Worm (Caenorhabditis elegans): ENCODE results near the gene elt-3.
A peak's percentile ranks its signal among the peaks of the same experiment; 100 is the strongest.

Gene elt-3

DNA sequence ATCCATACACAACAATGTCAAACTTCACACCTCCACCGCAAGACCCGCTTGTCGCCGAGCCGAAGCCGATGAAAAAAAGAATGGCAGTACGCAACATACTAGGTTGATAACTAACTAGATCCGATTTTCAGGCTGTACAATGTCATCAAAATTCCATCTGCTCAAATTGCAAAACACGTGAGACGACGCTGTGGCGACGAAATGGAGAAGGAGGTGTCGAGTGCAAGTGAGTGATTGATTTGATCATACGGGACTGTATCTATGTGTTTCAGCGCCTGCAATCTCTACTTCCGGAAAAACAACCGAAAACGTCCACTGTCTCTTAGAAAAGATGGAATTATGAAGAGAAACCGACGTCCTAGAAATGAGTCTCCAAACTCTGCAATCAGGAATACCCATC is 5.6 kb downstream of the elt-3 start:
- TF ChIP-seq Y48G9A.11 (GFP tag; IDR thresholded peaks at IDR 0.05) (no peak), spr-1 (tag; optimal IDR thresholded peaks at IDR 0.05) (no peak), sdz-12 (GFP tag; optimal IDR thresholded peaks at IDR 0.05) (no peak), ZK546.5 (tag; optimal IDR thresholded peaks at IDR 0.05) (no peak), egl-27 (tag; optimal IDR thresholded peaks at IDR 0.05) (no peak), T26A8.4 (GFP tag; IDR thresholded peaks at IDR 0.05) (0 out of 2 replicates have a peak, but pooled peaks have one; percentile 25), aha-1 (tag) (peak; percentile 88), mxl-3 (GFP tag; optimal IDR thresholded peaks at IDR 0.05) (no peak), ceh-28 (tag; optimal IDR thresholded peaks at IDR 0.05) (no peak), madf-9 (GFP tag; conservative IDR thresholded peaks at IDR 0.05) (no peak)

DNA sequence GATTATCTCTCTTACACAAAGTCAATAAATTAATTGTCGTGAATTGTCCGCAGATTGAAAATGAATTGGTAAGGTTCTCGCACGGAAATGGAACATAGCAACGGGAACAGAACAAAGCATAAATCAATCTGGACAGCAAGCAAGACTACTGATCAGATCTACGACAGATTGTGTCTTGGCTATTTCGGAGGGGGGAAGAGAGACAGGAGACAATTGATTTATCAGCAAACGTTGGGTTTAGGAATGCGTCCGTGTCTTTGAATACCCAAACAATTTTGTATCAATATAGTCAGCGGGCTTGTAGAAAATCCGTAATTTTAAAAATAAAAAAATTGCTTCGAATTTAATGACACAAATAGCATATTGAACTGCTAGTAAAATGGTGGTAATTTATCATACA is 6.6 kb downstream of the elt-3 start:
- 0 out of 2 replicates have a peak, but pooled peaks have one; percentile 4 for TF ChIP-seq tra-1 (GFP tag; IDR thresholded peaks at IDR 0.05)
- TF ChIP-seq nhr-28 (tag; optimal IDR thresholded peaks at IDR 0.05) = peak; percentile 43
- TF ChIP-seq unc-62 (GFP tag; optimal IDR thresholded peaks at IDR 0.05 in 1 of 2) = peak in 1 of 2 experiments; percentile 95
- no peak for TF ChIP-seq unc-62 (tag; optimal IDR thresholded peaks at IDR 0.05)
- TF ChIP-seq spr-1 (tag; optimal IDR thresholded peaks at IDR 0.05) = no peak
- TF ChIP-seq madf-5 (GFP tag; IDR thresholded peaks at IDR 0.05) = 0 out of 4 replicates have a peak, but pooled peaks of 1 of the 2 experiments have one; percentile 33
- no peak for TF ChIP-seq aly-2 (tag; optimal IDR thresholded peaks at IDR 0.05)
- TF ChIP-seq mes-2 (tag; optimal IDR thresholded peaks at IDR 0.05; ENCODE audit: poor library complexity, severe bottlenecking) = peak; percentile 24
- TF ChIP-seq hlh-11 (tag; optimal IDR thresholded peaks at IDR 0.05) = peak; percentile 17
- TF ChIP-seq zip-11 (GFP tag; IDR thresholded peaks at IDR 0.05) = no peak
- TF ChIP-seq lin-38 (GFP tag; IDR thresholded peaks at IDR 0.05) = no peak
- TF ChIP-seq ceh-20 (GFP tag; IDR thresholded peaks at IDR 0.05) = 0 out of 2 replicates have a peak, but pooled peaks have one; percentile 34
- TF ChIP-seq ama-1 (optimal IDR thresholded peaks at IDR 0.05) = peak; percentile 34
- no peak for TF ChIP-seq ceh-28 (tag; optimal IDR thresholded peaks at IDR 0.05)
- TF ChIP-seq mep-1 (tag; optimal IDR thresholded peaks at IDR 0.05) = peak; percentile 16
- TF ChIP-seq mxl-2 (GFP tag; conservative IDR thresholded peaks at IDR 0.05) = no peak
- TF ChIP-seq duxl-1 (tag; optimal IDR thresholded peaks at IDR 0.05; ENCODE audit: poor library complexity) = no peak
- TF ChIP-seq snpc-1.2 (GFP tag; IDR thresholded peaks at IDR 0.05) = no peak
- TF ChIP-seq T26A8.4 (GFP tag; IDR thresholded peaks at IDR 0.05) = 0 out of 2 replicates have a peak, but pooled peaks have one; percentile 19

DNA sequence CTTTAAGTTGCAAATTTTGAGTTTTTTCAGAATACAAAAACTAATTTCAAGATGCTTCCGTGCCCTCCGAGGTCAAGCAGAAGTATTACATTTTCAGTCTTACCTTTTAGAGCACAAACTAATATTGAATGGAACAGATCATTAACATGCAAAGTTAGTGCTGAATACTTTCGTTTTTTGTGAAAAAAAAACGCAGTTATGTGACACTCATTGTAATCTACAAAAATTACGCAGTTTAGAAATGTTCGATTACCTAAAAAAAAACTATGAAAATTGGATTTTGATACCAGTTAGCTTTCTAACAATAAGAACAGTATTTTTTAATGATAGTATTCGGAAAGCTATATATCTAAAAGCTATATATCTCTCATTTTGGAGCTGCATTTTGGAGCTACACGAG is 7.2 kb downstream of the elt-3 start:
- TF ChIP-seq D1046.2 (GFP tag; IDR thresholded peaks at IDR 0.05) = no peak
- TF ChIP-seq aha-1 (tag) = peak; percentile 92
- TF ChIP-seq jun-1 (tag; optimal IDR thresholded peaks at IDR 0.05) = no peak

DNA sequence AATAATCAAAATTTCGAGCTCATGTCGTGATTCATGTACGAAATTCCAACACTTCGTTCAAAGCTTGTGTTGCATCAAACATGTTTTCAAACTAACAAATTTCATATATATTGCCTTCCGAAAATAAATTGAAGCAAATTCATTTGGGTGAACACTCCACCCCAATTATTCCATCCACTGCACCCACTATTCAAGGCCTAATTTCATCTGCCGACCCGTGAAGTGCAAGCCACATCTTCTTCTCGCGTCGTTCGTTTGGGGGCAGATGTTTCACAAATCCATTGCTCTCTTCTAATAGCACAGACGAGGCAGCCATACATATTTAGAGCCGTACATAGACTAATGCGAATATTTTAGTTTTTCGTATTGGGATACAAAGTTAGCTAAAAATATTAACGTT is 9.5 kb downstream of the elt-3 start:
- TF ChIP-seq F26F4.8 (GFP tag; conservative IDR thresholded peaks at IDR 0.05) = no peak
- TF ChIP-seq unc-39 (tag; optimal IDR thresholded peaks at IDR 0.05) = no peak
- no peak for TF ChIP-seq tag-97 (GFP tag; IDR thresholded peaks at IDR 0.05)
- no peak for TF ChIP-seq set-16 (GFP tag; IDR thresholded peaks at IDR 0.05)
- no peak for TF ChIP-seq nhr-25 (tag; optimal IDR thresholded peaks at IDR 0.05; ENCODE audit: borderline replicate concordance, insufficient read depth)
- no peak for TF ChIP-seq ZK546.5 (tag; optimal IDR thresholded peaks at IDR 0.05)
- TF ChIP-seq dmd-9 (GFP tag; IDR thresholded peaks at IDR 0.05) = no peak
- no peak for TF ChIP-seq lsy-2 (tag; optimal IDR thresholded peaks at IDR 0.05)
- no peak for TF ChIP-seq vab-7 (GFP tag; IDR thresholded peaks at IDR 0.05)
- no peak for TF ChIP-seq ztf-7 (tag; optimal IDR thresholded peaks at IDR 0.05)
- TF ChIP-seq hif-1 (tag; optimal IDR thresholded peaks at IDR 0.05) = no peak

Measured in whole organism, L4 larva.